Fruit fly (Drosophila melanogaster): ENCODE data around the gene Sirt4.
A peak's percentile ranks its signal among the peaks of the same experiment; 100 is the strongest.

Sirt4 gene

DNA sequence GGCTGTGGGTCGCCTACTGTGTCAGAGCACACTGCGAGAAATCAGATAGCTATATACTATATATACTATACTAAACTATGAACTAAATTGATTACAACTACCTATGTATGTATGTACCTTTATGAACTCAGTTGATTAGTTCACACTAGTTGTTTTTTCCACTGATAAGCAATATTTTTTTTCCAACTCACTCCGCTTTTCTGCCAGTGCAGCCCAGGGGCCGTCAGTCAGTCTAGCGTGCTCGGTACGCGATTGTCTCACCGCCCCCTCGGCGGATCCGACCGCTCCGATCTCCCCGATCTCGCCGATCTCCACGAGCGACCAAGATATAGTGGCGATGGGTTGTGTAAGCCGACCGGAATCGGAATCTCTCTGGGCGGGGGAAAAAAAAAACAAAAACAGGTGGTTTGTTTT is 40.2 kb upstream of the Sirt4 start:
- TF ChIP-seq CG6276 (GFP tag; optimal IDR thresholded peaks at IDR 0.05) = peak; percentile 84
- no peak for TF ChIP-seq Ets21C (GFP tag; optimal IDR thresholded peaks at IDR 0.05)
- TF ChIP-seq CG8632 (GFP tag; optimal IDR thresholded peaks at IDR 0.05) = peak; percentile 25
- TF ChIP-seq CG6808 (GFP tag; optimal IDR thresholded peaks at IDR 0.05) = peak; percentile 74
- peak; percentile 51 for TF ChIP-seq OdsH (GFP tag; optimal IDR thresholded peaks at IDR 0.05)
- no peak for TF ChIP-seq CG31627 (GFP tag; optimal IDR thresholded peaks at IDR 0.05)
- TF ChIP-seq Hr4 (GFP tag; optimal IDR thresholded peaks at IDR 0.05) = peak; percentile 81
- TF ChIP-seq CG6854 (GFP tag; optimal IDR thresholded peaks at IDR 0.05) = no peak
- TF ChIP-seq CG4318 (GFP tag; optimal IDR thresholded peaks at IDR 0.05) = peak; percentile 66
- TF ChIP-seq pdm3 (GFP tag; optimal IDR thresholded peaks at IDR 0.05) = peak; percentile 46
- peak; percentile 4 for TF ChIP-seq cyc (GFP tag; optimal IDR thresholded peaks at IDR 0.05)
- peak; percentile 38 for TF ChIP-seq CG7368 (GFP tag; optimal IDR thresholded peaks at IDR 0.05)
- no peak for TF ChIP-seq Blimp-1 (GFP tag; optimal IDR thresholded peaks at IDR 0.05)
- peak; percentile 79 for TF ChIP-seq CG3919 (GFP tag; optimal IDR thresholded peaks at IDR 0.05)
- TF ChIP-seq CG15336 (GFP tag; IDR thresholded peaks at IDR 0.05) = peak; percentile 93
- no peak for TF ChIP-seq Smox (GFP tag; optimal IDR thresholded peaks at IDR 0.05)
- TF ChIP-seq CG34406 (GFP tag; optimal IDR thresholded peaks at IDR 0.05) = peak; percentile 12
- TF ChIP-seq Eip93F (GFP tag; optimal IDR thresholded peaks at IDR 0.05) = no peak
- peak; percentile 87 for TF ChIP-seq svp (GFP tag)
- TF ChIP-seq CG8119 (GFP tag; IDR thresholded peaks at IDR 0.05) = peak; percentile 86
- TF ChIP-seq CG16779 (tag; optimal IDR thresholded peaks at IDR 0.05) = peak; percentile 81
- TF ChIP-seq topi (GFP tag; optimal IDR thresholded peaks at IDR 0.05) = peak; percentile 33
- no peak for TF ChIP-seq fd85E (GFP tag; optimal IDR thresholded peaks at IDR 0.05)
- peak; percentile 55 for TF ChIP-seq CG1621 (tag; optimal IDR thresholded peaks at IDR 0.05)
- TF ChIP-seq dsx (GFP tag; optimal IDR thresholded peaks at IDR 0.05; ENCODE audit: poor library complexity, severe bottlenecking) = peak; percentile 73
- peak; percentile 16 for TF ChIP-seq Sox14 (GFP tag; optimal IDR thresholded peaks at IDR 0.05)
- peak; percentile 49 for TF ChIP-seq CG6792 (GFP tag; optimal IDR thresholded peaks at IDR 0.05)
- peak; percentile 76 for TF ChIP-seq CG10669 (GFP tag; optimal IDR thresholded peaks at IDR 0.05)
- peak; percentile 54 for TF ChIP-seq achi (GFP tag; optimal IDR thresholded peaks at IDR 0.05)
- TF ChIP-seq Lpt (GFP tag; optimal IDR thresholded peaks at IDR 0.05) = peak; percentile 85
- TF ChIP-seq CG3032 (tag; optimal IDR thresholded peaks at IDR 0.05) = peak; percentile 74
- no peak for TF ChIP-seq Hr38 (GFP tag; optimal IDR thresholded peaks at IDR 0.05)
- TF ChIP-seq lz (GFP tag; optimal IDR thresholded peaks at IDR 0.05) = peak; percentile 29
- peak; percentile 20 for TF ChIP-seq fd59A (GFP tag; optimal IDR thresholded peaks at IDR 0.05)
- TF ChIP-seq CG11294 (GFP tag; IDR thresholded peaks at IDR 0.05) = peak; percentile 91
- TF ChIP-seq fkh (GFP tag; optimal IDR thresholded peaks at IDR 0.05) = no peak
- no peak for TF ChIP-seq Sox102F (GFP tag; optimal IDR thresholded peaks at IDR 0.05)
- peak; percentile 71 for TF ChIP-seq CG9139 (GFP tag; optimal IDR thresholded peaks at IDR 0.05)
- TF ChIP-seq acj6 (GFP tag; optimal IDR thresholded peaks at IDR 0.05) = peak; percentile 51
- TF ChIP-seq eg (GFP tag; IDR thresholded peaks at IDR 0.05) = peak; percentile 95
- TF ChIP-seq CG10631 (GFP tag; optimal IDR thresholded peaks at IDR 0.05) = peak; percentile 61
- peak; percentile 70 for TF ChIP-seq dac (GFP tag; optimal IDR thresholded peaks at IDR 0.05)
- TF ChIP-seq Met (GFP tag; optimal IDR thresholded peaks at IDR 0.05) = peak; percentile 32
- TF ChIP-seq Sox15 (GFP tag; optimal IDR thresholded peaks at IDR 0.05) = peak; percentile 2
- peak; percentile 88 for TF ChIP-seq Eip78C (GFP tag)
- peak; percentile 90 for TF ChIP-seq Gug (GFP tag; IDR thresholded peaks at IDR 0.05)
- TF ChIP-seq esn (GFP tag; optimal IDR thresholded peaks at IDR 0.05) = no peak
- no peak for TF ChIP-seq Hr39 (GFP tag; optimal IDR thresholded peaks at IDR 0.05)
- TF ChIP-seq CG6163 (GFP tag; IDR thresholded peaks at IDR 0.05) = peak; percentile 94
- peak; percentile 59 for TF ChIP-seq CG11762 (GFP tag; optimal IDR thresholded peaks at IDR 0.05; ENCODE audit: insufficient read depth)
- no peak for TF ChIP-seq vri (GFP tag; optimal IDR thresholded peaks at IDR 0.05)
- peak; percentile 52 for TF ChIP-seq net (GFP tag; optimal IDR thresholded peaks at IDR 0.05)
- peak; percentile 70 for TF ChIP-seq spab (GFP tag; optimal IDR thresholded peaks at IDR 0.05)

All from whole organism, prepupa.